Worm (Caenorhabditis elegans): ENCODE data around the gene Y5F2A.4.

The Y5F2A.4 gene

DNA sequence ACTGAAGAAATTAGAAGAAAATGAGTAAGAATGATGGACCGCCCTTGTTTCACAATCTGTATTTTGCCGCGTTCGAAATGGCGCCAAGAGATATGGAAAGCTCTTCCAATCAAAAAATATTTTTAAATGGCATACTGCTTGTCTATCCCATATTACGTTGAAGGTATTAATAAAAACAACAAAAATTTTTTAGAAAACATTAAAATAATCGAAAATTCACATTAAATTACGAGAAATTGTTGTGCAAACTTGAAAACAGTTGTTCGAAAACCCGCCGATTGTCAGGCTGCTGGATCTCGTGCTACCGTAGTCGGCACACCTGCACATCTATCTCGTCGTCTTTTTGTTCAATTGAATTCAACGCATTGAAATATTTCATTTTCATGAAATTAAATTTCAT is 5.2 kb upstream of the Y5F2A.4 start, which contains the start of gene klc-1:
TSS of gene klc-1 (plus strand) at position 127 of the 400 bp plus-strand sequence.
- no peak for TF ChIP-seq ceh-34 (tag; optimal IDR thresholded peaks at IDR 0.05)
- no peak for TF ChIP-seq K02D7.2 (tag; optimal IDR thresholded peaks at IDR 0.05)
- TF ChIP-seq tbx-7 (tag; optimal IDR thresholded peaks at IDR 0.05): no peak
- TF ChIP-seq unc-86 (tag; optimal IDR thresholded peaks at IDR 0.05): no peak
- TF ChIP-seq fkh-6 (tag; optimal IDR thresholded peaks at IDR 0.05): no peak
- TF ChIP-seq mec-3 (tag; optimal IDR thresholded peaks at IDR 0.05; ENCODE audit: borderline replicate concordance): no peak
- TF ChIP-seq syd-9 (tag; optimal IDR thresholded peaks at IDR 0.05): no peak
- no peak for TF ChIP-seq ceh-31 (tag; optimal IDR thresholded peaks at IDR 0.05)
- no peak for TF ChIP-seq C08G9.2 (tag; optimal IDR thresholded peaks at IDR 0.05)
- TF ChIP-seq hlh-8 (tag; optimal IDR thresholded peaks at IDR 0.05): no peak
- no peak for TF ChIP-seq pha-2 (tag; optimal IDR thresholded peaks at IDR 0.05)
- no peak for TF ChIP-seq ceh-24 (tag; optimal IDR thresholded peaks at IDR 0.05)
- TF ChIP-seq ceh-2 (tag; optimal IDR thresholded peaks at IDR 0.05): no peak
- no peak for TF ChIP-seq pha-4 (tag; optimal IDR thresholded peaks at IDR 0.05)
- TF ChIP-seq hlh-15 (tag; optimal IDR thresholded peaks at IDR 0.05): no peak
- TF ChIP-seq ets-4 (tag; optimal IDR thresholded peaks at IDR 0.05): no peak

DNA sequence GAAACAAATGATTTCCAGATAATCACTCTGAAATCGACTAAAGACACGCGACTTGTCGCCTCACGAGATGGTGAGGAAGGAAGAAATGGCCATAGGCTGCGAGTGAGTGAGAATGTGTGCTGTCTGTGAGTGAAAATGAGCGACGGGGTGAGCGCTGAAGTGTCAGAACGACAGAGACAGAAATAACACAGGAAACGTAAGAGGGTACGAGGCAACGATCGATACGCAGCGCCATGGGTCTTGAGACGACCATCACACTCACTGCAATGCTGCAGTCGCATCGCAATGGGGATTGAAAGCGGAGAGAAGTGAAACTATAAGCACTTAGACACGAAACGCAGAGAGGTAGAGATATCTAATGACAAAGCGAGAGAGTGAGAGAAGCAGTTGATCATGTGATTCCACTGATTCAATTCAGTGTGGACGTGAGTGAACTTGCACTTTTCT is 4.4 kb upstream of the Y5F2A.4 start:
- TF ChIP-seq K09A11.1 (tag; optimal IDR thresholded peaks at IDR 0.05; ENCODE audit: insufficient read depth) (no peak), pha-4 (tag; optimal IDR thresholded peaks at IDR 0.05) (no peak), fkh-10 (GFP tag; optimal IDR thresholded peaks at IDR 0.05) (no peak), che-1 (tag; optimal IDR thresholded peaks at IDR 0.05) (no peak), ama-1 (optimal IDR thresholded peaks at IDR 0.05) (no peak), fax-1 (tag; optimal IDR thresholded peaks at IDR 0.05) (peak; percentile 45), sdc-2 (tag; optimal IDR thresholded peaks at IDR 0.05) (peak; percentile 43), lim-6 (tag; optimal IDR thresholded peaks at IDR 0.05) (peak; percentile 56), ceh-9 (tag; optimal IDR thresholded peaks at IDR 0.05) (no peak), syd-9 (tag; optimal IDR thresholded peaks at IDR 0.05) (peak; percentile 67), hlh-6 (tag; optimal IDR thresholded peaks at IDR 0.05) (peak; percentile 27), ceh-19 (GFP tag; optimal IDR thresholded peaks at IDR 0.05) (peak; percentile 64), unc-3 (GFP tag; conservative IDR thresholded peaks at IDR 0.05) (no peak), unc-3 (tag; optimal IDR thresholded peaks at IDR 0.05) (peak; percentile 40), dve-1 (tag; optimal IDR thresholded peaks at IDR 0.05) (peak; percentile 83), zip-5 (tag; optimal IDR thresholded peaks at IDR 0.05) (no peak), elt-4 (tag; optimal IDR thresholded peaks at IDR 0.05) (no peak), hlh-15 (tag; optimal IDR thresholded peaks at IDR 0.05) (no peak), ceh-48 (tag; optimal IDR thresholded peaks at IDR 0.05) (peak; percentile 91), ceh-6 (GFP tag; optimal IDR thresholded peaks at IDR 0.05) (no peak), fkh-6 (tag; optimal IDR thresholded peaks at IDR 0.05) (peak; percentile 24), elt-2 (tag; optimal IDR thresholded peaks at IDR 0.05) (no peak), ahr-1 (tag; optimal IDR thresholded peaks at IDR 0.05) (no peak), eyg-1 (tag; optimal IDR thresholded peaks at IDR 0.05) (peak; percentile 27), C08G9.2 (tag; optimal IDR thresholded peaks at IDR 0.05) (peak; percentile 40), ets-4 (tag; optimal IDR thresholded peaks at IDR 0.05) (peak; percentile 75), pat-9 (tag; optimal IDR thresholded peaks at IDR 0.05) (no peak), lin-11 (tag; optimal IDR thresholded peaks at IDR 0.05) (no peak), madf-2 (tag; optimal IDR thresholded peaks at IDR 0.05) (peak; percentile 60), tbx-7 (tag; optimal IDR thresholded peaks at IDR 0.05) (no peak), nfya-1 (tag; optimal IDR thresholded peaks at IDR 0.05) (peak; percentile 97), C38D4.7 (GFP tag; optimal IDR thresholded peaks at IDR 0.05) (no peak), ztf-16 (tag; optimal IDR thresholded peaks at IDR 0.05) (peak; percentile 54), ceh-31 (tag; optimal IDR thresholded peaks at IDR 0.05) (peak; percentile 94), Y22D7AL.16 (tag; optimal IDR thresholded peaks at IDR 0.05) (no peak), ttx-3 (tag; optimal IDR thresholded peaks at IDR 0.05) (no peak), sox-2 (GFP tag; IDR thresholded peaks at IDR 0.05) (no peak), ceh-45 (GFP tag; IDR thresholded peaks at IDR 0.05) (no peak), hlh-30 (tag; optimal IDR thresholded peaks at IDR 0.05; ENCODE audit: insufficient read depth) (peak; percentile 97), pros-1 (tag; optimal IDR thresholded peaks at IDR 0.05) (peak; percentile 93), hlh-8 (tag; optimal IDR thresholded peaks at IDR 0.05) (peak; percentile 66), T23F11.4 (GFP tag; optimal IDR thresholded peaks at IDR 0.05) (no peak), unc-86 (tag; optimal IDR thresholded peaks at IDR 0.05) (no peak), pag-3 (tag; optimal IDR thresholded peaks at IDR 0.05; ENCODE audit: borderline replicate concordance) (no peak), K02D7.2 (tag; optimal IDR thresholded peaks at IDR 0.05) (no peak)

Data from whole organism, late embryonic.